Fruit fly (Drosophila melanogaster): ENCODE measurements around the gene CG9801.

Gene CG9801

DNA sequence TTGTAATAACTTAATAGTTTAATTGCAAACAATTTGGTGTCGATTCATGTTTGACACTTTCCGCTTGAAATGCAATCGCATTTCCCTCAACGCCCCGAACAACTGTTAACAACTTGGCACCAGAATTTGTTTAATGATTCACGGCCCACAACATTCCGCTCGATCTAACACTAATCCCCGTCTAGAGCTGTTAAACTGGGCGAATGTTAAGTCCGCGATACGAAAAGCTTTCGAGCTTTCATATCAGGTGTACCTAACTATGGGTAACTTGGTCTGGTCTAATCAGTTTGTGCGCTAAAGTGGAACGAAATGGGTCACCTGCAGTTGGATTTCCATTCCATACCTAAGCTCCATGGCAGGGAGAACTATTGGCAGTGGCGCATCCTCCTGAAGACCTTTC is 25.7 kb upstream of the CG9801 start, which contains the start of gene CG34301:
TSS of gene CG34301 (plus strand) at position 301 of the 400 bp plus-strand sequence.
- TF ChIP-seq CG33017 (tag; optimal IDR thresholded peaks at IDR 0.05) (no peak), kay (GFP tag; ENCODE audit: borderline replicate concordance) (peak; percentile 86), Mnt (GFP tag; optimal IDR thresholded peaks at IDR 0.05) (no peak)

DNA sequence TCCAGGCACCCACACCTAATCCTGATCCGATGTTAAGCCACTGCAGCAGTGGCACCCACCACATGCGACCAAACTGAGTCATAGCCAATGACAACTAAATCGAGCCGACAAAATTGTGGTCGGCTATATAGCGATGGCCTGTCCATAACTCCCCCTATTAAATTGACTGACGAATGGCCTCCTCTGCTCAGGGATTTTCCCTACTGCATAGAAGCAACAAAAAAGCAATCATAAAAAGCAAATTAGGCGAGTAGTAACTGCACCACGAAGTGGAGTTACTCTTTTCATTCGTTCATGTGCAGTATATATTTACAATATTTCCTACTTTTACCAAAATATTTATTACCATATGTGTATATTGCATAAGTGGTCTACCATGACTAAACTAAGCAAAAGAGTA is 25.1 kb upstream of the CG9801 start, which contains the start of gene CG13318:
TSS of gene CG13318 (minus strand) at position 101 of the 400 bp plus-strand sequence.
- TF ChIP-seq bab1 (GFP tag; optimal IDR thresholded peaks at IDR 0.05) (no peak), CG5204 (GFP tag; optimal IDR thresholded peaks at IDR 0.05) (no peak), pad (GFP tag; optimal IDR thresholded peaks at IDR 0.05) (no peak), Mnt (GFP tag; optimal IDR thresholded peaks at IDR 0.05) (no peak), cnc (optimal IDR thresholded peaks at IDR 0.05) (no peak), Hr96 (GFP tag; optimal IDR thresholded peaks at IDR 0.05) (no peak)

DNA sequence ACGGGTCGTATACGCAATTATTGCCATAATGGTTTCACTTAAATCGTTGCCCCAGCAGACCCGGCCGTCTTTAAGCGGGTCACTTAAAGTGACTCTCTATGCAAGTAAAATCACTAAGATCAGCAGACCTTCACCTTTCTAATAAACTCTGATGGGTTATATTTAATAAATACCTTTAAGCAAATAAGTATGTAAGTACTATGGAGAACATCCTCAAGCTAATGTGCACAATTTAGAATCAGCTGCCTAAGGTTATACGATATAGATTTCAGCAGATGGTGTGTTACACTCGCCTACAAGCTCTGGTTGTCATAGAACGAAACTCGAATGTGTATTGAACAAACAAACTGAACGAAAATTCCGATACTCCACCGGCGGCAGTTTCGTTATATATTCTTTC is 21.6 kb upstream of the CG9801 start, which contains the start of gene CG8236:
TSS of gene CG8236 (plus strand) at position 301 of the 400 bp plus-strand sequence.
- TF ChIP-seq pad (GFP tag; optimal IDR thresholded peaks at IDR 0.05) = no peak
- no peak for TF ChIP-seq CG11617 (GFP tag; optimal IDR thresholded peaks at IDR 0.05)
- TF ChIP-seq Crg-1 (GFP tag; optimal IDR thresholded peaks at IDR 0.05) = no peak
- no peak for TF ChIP-seq CG5204 (GFP tag; optimal IDR thresholded peaks at IDR 0.05)
- TF ChIP-seq CG1620 (GFP tag; optimal IDR thresholded peaks at IDR 0.05) = no peak
- no peak for TF ChIP-seq Clk (GFP tag; optimal IDR thresholded peaks at IDR 0.05)
- no peak for TF ChIP-seq CG12768 (GFP tag; optimal IDR thresholded peaks at IDR 0.05)
- TF ChIP-seq CG14711 (tag; optimal IDR thresholded peaks at IDR 0.05) = no peak
- no peak for TF ChIP-seq ovo (GFP tag; optimal IDR thresholded peaks at IDR 0.05)
- TF ChIP-seq CG33017 (tag; optimal IDR thresholded peaks at IDR 0.05) = no peak
- no peak for TF ChIP-seq toe (GFP tag; optimal IDR thresholded peaks at IDR 0.05)
- no peak for TF ChIP-seq bab1 (GFP tag; optimal IDR thresholded peaks at IDR 0.05)
- no peak for TF ChIP-seq kay (GFP tag; ENCODE audit: borderline replicate concordance)
- no peak for TF ChIP-seq Mnt (GFP tag; optimal IDR thresholded peaks at IDR 0.05)
- TF ChIP-seq cnc (optimal IDR thresholded peaks at IDR 0.05) = no peak
- no peak for TF ChIP-seq cic (GFP tag; optimal IDR thresholded peaks at IDR 0.05)
- no peak for TF ChIP-seq CG7101 (tag; optimal IDR thresholded peaks at IDR 0.05)
- TF ChIP-seq CG7045 (GFP tag; optimal IDR thresholded peaks at IDR 0.05) = no peak

DNA sequence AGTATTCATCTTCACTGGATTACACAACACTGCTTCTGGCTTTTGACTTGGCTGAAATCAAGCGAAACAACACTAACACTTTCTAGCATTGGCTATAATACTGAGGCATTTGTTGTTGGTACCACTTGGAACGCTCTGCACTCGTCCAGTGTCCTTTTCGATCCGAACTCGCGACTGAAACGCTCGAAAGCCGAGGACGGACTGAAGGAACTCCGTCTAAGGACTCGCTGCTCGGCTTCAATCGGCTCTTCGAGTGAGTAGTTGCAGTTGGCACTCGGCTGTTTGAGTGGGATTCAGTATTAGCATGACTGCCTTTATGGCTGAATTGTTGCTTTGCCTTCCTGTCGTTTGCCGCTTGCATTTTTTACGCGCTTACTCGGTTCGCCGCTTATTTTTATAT is 20.5 kb upstream of the CG9801 start, which contains the start of the genes CG34135 and CG11768:
TSS of gene CG34135 (minus strand) at position 194 of the 400 bp plus-strand sequence.
TSS of gene CG11768 (minus strand) at position 203 of the 400 bp plus-strand sequence.
- TF ChIP-seq bab1 (GFP tag; optimal IDR thresholded peaks at IDR 0.05) (no peak), cic (GFP tag; optimal IDR thresholded peaks at IDR 0.05) (no peak), kay (GFP tag; ENCODE audit: borderline replicate concordance) (no peak), CG7045 (GFP tag; optimal IDR thresholded peaks at IDR 0.05) (no peak), CG14711 (tag; optimal IDR thresholded peaks at IDR 0.05) (no peak), Mnt (GFP tag; optimal IDR thresholded peaks at IDR 0.05) (no peak), CG7101 (tag; optimal IDR thresholded peaks at IDR 0.05) (no peak), Crg-1 (GFP tag; optimal IDR thresholded peaks at IDR 0.05) (no peak), ovo (GFP tag; optimal IDR thresholded peaks at IDR 0.05) (no peak), CG12768 (GFP tag; optimal IDR thresholded peaks at IDR 0.05) (no peak), CG11617 (GFP tag; optimal IDR thresholded peaks at IDR 0.05) (no peak), CG1620 (GFP tag; optimal IDR thresholded peaks at IDR 0.05) (no peak), Hr96 (GFP tag; optimal IDR thresholded peaks at IDR 0.05) (no peak), toe (GFP tag; optimal IDR thresholded peaks at IDR 0.05) (no peak), CG5204 (GFP tag; optimal IDR thresholded peaks at IDR 0.05) (no peak), tj (GFP tag; optimal IDR thresholded peaks at IDR 0.05) (no peak)

DNA sequence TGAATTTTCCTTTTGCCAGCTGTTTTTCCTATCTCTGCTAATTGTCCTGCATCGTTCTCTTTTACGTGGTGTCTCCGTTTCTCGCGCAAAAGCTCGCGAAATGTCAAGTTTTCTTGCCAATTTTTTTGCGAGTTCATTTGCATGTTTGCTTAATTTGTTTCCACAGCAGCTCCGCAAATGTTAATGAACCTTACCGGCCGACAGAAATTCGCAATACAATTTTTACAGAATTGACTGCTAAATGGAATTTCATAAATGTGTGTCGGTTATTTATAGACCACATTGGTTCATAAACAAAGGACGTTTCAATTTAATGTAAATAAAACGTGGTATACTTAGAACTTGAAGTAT is 1.3 kb upstream of the CG9801 start:
- TF ChIP-seq CG33017 (tag; optimal IDR thresholded peaks at IDR 0.05) = no peak
- TF ChIP-seq Crg-1 (GFP tag; optimal IDR thresholded peaks at IDR 0.05) = no peak
- TF ChIP-seq CG14711 (tag; optimal IDR thresholded peaks at IDR 0.05) = no peak
- no peak for TF ChIP-seq CG1620 (GFP tag; optimal IDR thresholded peaks at IDR 0.05)
- TF ChIP-seq tj (GFP tag; optimal IDR thresholded peaks at IDR 0.05) = no peak
- TF ChIP-seq CG7101 (tag; optimal IDR thresholded peaks at IDR 0.05) = no peak

DNA sequence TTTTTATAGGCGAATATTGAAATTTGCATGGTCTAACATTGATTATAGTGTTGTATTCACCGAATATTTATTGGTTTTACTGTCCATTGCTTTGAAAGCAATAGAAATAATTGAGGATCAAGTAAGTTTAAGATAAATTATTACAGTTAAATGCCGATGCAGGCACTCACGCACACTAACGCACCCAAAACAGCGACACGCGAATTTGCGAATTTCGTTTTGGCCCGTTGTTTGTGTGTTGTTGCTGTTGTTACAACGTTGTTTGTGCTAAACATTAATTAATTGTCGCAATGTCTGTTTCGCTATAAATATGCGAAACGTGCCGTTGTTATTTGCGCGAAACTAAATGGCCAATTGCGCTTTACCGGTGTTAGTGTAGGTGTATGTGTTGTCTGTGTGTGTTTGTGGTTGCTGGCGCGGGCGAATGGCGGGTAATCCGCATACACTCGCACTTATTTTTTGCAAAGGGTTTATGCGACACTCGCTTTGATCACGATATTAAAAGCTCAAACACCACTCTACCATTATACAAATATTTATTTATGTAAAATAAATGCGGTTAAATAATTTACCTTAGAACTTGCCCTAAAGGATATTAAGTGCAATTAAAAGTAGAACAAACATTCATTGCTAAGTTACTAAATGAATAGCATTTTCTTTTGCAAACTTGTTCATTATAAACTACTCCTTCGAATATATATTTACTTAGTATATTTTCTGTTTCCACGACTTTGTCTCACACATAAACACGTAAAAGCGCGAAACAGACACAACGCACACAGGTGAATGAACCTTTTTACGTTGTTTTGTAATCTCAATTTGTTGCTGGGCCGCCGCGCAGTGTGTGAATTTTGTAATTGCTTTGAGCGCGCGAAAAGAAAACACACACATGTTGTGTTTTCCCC is 648 bp upstream of the CG9801 start:
- peak; percentile 70 for TF ChIP-seq tj (GFP tag; optimal IDR thresholded peaks at IDR 0.05)
- TF ChIP-seq toe (GFP tag; optimal IDR thresholded peaks at IDR 0.05) = peak; percentile 45
- peak; percentile 83 for TF ChIP-seq kay (GFP tag; ENCODE audit: borderline replicate concordance)
- peak; percentile 28 for TF ChIP-seq Mnt (GFP tag; optimal IDR thresholded peaks at IDR 0.05)
- no peak for TF ChIP-seq cnc (optimal IDR thresholded peaks at IDR 0.05)
- TF ChIP-seq ovo (GFP tag; optimal IDR thresholded peaks at IDR 0.05) = peak; percentile 45
- TF ChIP-seq Crg-1 (GFP tag; optimal IDR thresholded peaks at IDR 0.05) = peak; percentile 42
- peak; percentile 6 for TF ChIP-seq CG1620 (GFP tag; optimal IDR thresholded peaks at IDR 0.05)
- peak; percentile 20 for TF ChIP-seq Hr96 (GFP tag; optimal IDR thresholded peaks at IDR 0.05)
- peak; percentile 64 for TF ChIP-seq CG5204 (GFP tag; optimal IDR thresholded peaks at IDR 0.05)
- peak; percentile 84 for TF ChIP-seq CG7045 (GFP tag; optimal IDR thresholded peaks at IDR 0.05)
- TF ChIP-seq CG7101 (tag; optimal IDR thresholded peaks at IDR 0.05) = peak; percentile 85
- TF ChIP-seq bab1 (GFP tag; optimal IDR thresholded peaks at IDR 0.05) = peak; percentile 87
- peak; percentile 69 for TF ChIP-seq Clk (GFP tag; optimal IDR thresholded peaks at IDR 0.05)
- TF ChIP-seq CG12768 (GFP tag; optimal IDR thresholded peaks at IDR 0.05) = peak; percentile 82
- TF ChIP-seq cic (GFP tag; optimal IDR thresholded peaks at IDR 0.05) = peak; percentile 31
- peak; percentile 85 for TF ChIP-seq CG11617 (GFP tag; optimal IDR thresholded peaks at IDR 0.05)
- peak; percentile 58 for TF ChIP-seq pad (GFP tag; optimal IDR thresholded peaks at IDR 0.05)
- peak; percentile 92 for TF ChIP-seq CG33017 (tag; optimal IDR thresholded peaks at IDR 0.05)
- peak; percentile 79 for TF ChIP-seq CG14711 (tag; optimal IDR thresholded peaks at IDR 0.05)

Data from whole organism, adult.